Worm (Caenorhabditis elegans): ENCODE results near the gene hsp-12.6.

DNA sequence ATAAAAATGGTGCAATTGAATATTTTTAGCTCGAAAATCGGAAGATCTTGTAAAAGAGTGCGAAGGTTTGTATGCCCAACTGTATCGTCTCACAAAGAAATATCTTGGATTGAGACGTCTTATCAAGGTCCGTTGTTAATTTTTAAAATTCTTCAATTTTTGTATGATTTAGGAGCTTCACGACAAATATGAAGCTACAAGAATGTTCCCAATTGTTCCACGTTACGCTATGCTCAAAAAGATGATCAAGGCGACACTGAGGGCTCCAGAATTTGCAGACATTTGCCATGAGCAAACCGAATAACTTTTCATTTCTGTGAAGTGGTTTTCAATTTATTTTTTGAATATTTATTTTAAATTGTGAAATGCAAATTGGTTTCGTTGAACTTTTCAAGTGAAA is 8.3 kb downstream of the hsp-12.6 start:
- TF ChIP-seq ztf-11 (tag; optimal IDR thresholded peaks at IDR 0.05) (no peak), nhr-237 (tag; optimal IDR thresholded peaks at IDR 0.05) (no peak), blmp-1 (tag; optimal IDR thresholded peaks at IDR 0.05) (no peak), pha-4 (tag; optimal IDR thresholded peaks at IDR 0.05) (no peak), drap-1 (GFP tag; optimal IDR thresholded peaks at IDR 0.05) (no peak), nhr-12 (tag; optimal IDR thresholded peaks at IDR 0.05) (no peak), ces-1 (GFP tag; optimal IDR thresholded peaks at IDR 0.05) (no peak), elt-3 (tag; optimal IDR thresholded peaks at IDR 0.05) (no peak)
